Fruit fly (Drosophila melanogaster) whole organism: ENCODE results near the gene bru2.

Experiments used
- psq ChIP-seq: fragments of >200 bp; optimal IDR thresholded peaks from 2 replicates; lab custom pipeline; 2017
- usp ChIP-seq: fragments of >200 bp; optimal IDR thresholded peaks from 2 replicates; lab custom pipeline; 2017; ENCODE audit warnings: missing biosample characterization, missing genetic modification characterization, mixed read lengths

dm6 chr2L:12423106-12423836 lies 79.3 kb downstream of the bru2 start, which contains the start of gene vir-1:
- TF ChIP-seq usp (GFP tag; lab: Kevin White, UChicago), result no peak
- TF ChIP-seq psq (lab: Kevin White, UChicago), result no peak
